Fruit fly (Drosophila melanogaster) whole organism, embryonic: Measurements from ENCODE around the gene CG16779.

ENCODE experiments used
- Awh ChIP-seq: fragments of 200-800 bp; sonication (Bioruptor generic); IDR thresholded peaks from 2 replicates; pipeline ENCODE4, ENCODE4 v1.3.6; 2022; ENCODE audit warnings: missing biosample characterization, missing genetic modification characterization
- B-H2 ChIP-seq: fragments of 200-800 bp; sonication (Bioruptor generic); optimal IDR thresholded peaks from 2 replicates; lab custom pipeline; 2018; ENCODE audit warnings: missing biosample characterization, mild to moderate bottlenecking, missing genetic modification characterization
- Blimp-1 ChIP-seq: fragments of 200-800 bp; sonication (Bioruptor generic); optimal IDR thresholded peaks from 3 replicates; lab custom pipeline; 2018; ENCODE audit warnings: missing biosample characterization, missing genetic modification characterization, mild to moderate bottlenecking, moderate library complexity, missing genetic modification reagents
- CG10267 ChIP-seq: fragments of 200-800 bp; sonication (Bioruptor generic); optimal IDR thresholded peaks from 2 replicates; lab custom pipeline; 2018; ENCODE audit warnings: missing biosample characterization, mild to moderate bottlenecking, missing genetic modification characterization, moderate library complexity
- CG10431 ChIP-seq: fragments of 200-800 bp; sonication (Bioruptor generic); optimal IDR thresholded peaks from 3 replicates; lab custom pipeline; 2018; ENCODE audit warnings: missing biosample characterization, mild to moderate bottlenecking, missing genetic modification characterization
- CG10565 ChIP-seq: fragments of 200-800 bp; sonication (Bioruptor generic); optimal IDR thresholded peaks from 3 replicates; lab custom pipeline; 2016; ENCODE audit warnings: missing biosample characterization, mild to moderate bottlenecking, missing genetic modification characterization
- CG12299 ChIP-seq: fragments of 200-800 bp; sonication (Bioruptor generic); optimal IDR thresholded peaks from 2 replicates; lab custom pipeline; 2018; ENCODE audit warnings: missing biosample characterization, mild to moderate bottlenecking, missing genetic modification characterization
- CG14014 ChIP-seq: fragments of 200-800 bp; sonication (Bioruptor generic); IDR thresholded peaks from 2 replicates; pipeline ENCODE4 v1.3.6; 2022; ENCODE audit warnings: missing biosample characterization, missing genetic modification characterization
- CG14860 ChIP-seq: fragments of 200-800 bp; sonication (Bioruptor generic); IDR thresholded peaks from 3 replicates; pipeline ENCODE4 v1.3.6; 2022; ENCODE audit warnings: missing biosample characterization, missing genetic modification characterization; ENCODE audit not compliant: partially characterized antibody
- CG31388 ChIP-seq: fragments of 200-800 bp; sonication (Bioruptor generic); optimal IDR thresholded peaks from 2 replicates; lab custom pipeline; 2016; ENCODE audit warnings: missing biosample characterization, missing genetic modification characterization
- CG34224 ChIP-seq: fragments of 200-800 bp; sonication (Bioruptor generic); IDR thresholded peaks from 3 replicates; pipeline ENCODE4 v1.3.6; 2022; ENCODE audit warnings: missing biosample characterization, missing genetic modification characterization; ENCODE audit not compliant: partially characterized antibody
- CG6654 ChIP-seq: fragments of 200-800 bp; sonication (Bioruptor generic); optimal IDR thresholded peaks from 2 replicates; lab custom pipeline; 2017; ENCODE audit warnings: missing biosample characterization, mild to moderate bottlenecking, missing genetic modification characterization
- CG6689 ChIP-seq: fragments of 200-800 bp; sonication (Bioruptor generic); IDR thresholded peaks from 2 replicates; pipeline ENCODE4 v1.3.6; 2022; ENCODE audit warnings: missing biosample characterization, missing genetic modification characterization
- CG6765 ChIP-seq: fragments of 200-800 bp; sonication (Bioruptor generic); optimal IDR thresholded peaks from 3 replicates; lab custom pipeline; 2017; ENCODE audit warnings: missing biosample characterization, mild to moderate bottlenecking, missing genetic modification characterization
- CG6813 ChIP-seq: fragments of 200-800 bp; sonication (Bioruptor generic); optimal IDR thresholded peaks from 2 replicates; lab custom pipeline; 2017; ENCODE audit warnings: missing biosample characterization, missing genetic modification characterization, mild to moderate bottlenecking, moderate library complexity, missing genetic modification reagents
- CG7556 ChIP-seq: fragments of 200-800 bp; sonication (Bioruptor generic); optimal IDR thresholded peaks from 2 replicates; lab custom pipeline; 2017; ENCODE audit warnings: missing biosample characterization, mild to moderate bottlenecking, missing genetic modification characterization
- CG7839 ChIP-seq: fragments of 200-800 bp; sonication (Bioruptor generic); optimal IDR thresholded peaks from 3 replicates; lab custom pipeline; 2018; ENCODE audit warnings: missing biosample characterization, mild to moderate bottlenecking, missing genetic modification characterization, moderate library complexity
- CG8765 ChIP-seq: fragments of 200-800 bp; sonication (Bioruptor generic); IDR thresholded peaks from 2 replicates; pipeline ENCODE4 v1.3.6; 2022; ENCODE audit warnings: missing biosample characterization, missing genetic modification characterization
- CG9609 ChIP-seq: fragments of 200-800 bp; sonication (Bioruptor generic); optimal IDR thresholded peaks from 3 replicates; lab custom pipeline; 2016; ENCODE audit warnings: missing biosample characterization, missing genetic modification characterization
- CkIIα-i1 ChIP-seq: fragments of 200-800 bp; sonication (Bioruptor generic); IDR thresholded peaks from 2 replicates; pipeline ENCODE4 v1.3.6; 2022; ENCODE audit warnings: missing biosample characterization, missing genetic modification characterization
- CrebB ChIP-seq: fragments of 200-800 bp; sonication (Bioruptor generic); optimal IDR thresholded peaks from 3 replicates; lab custom pipeline; 2018; ENCODE audit warnings: missing biosample characterization, mild to moderate bottlenecking, missing genetic modification characterization
- Dip3 ChIP-seq: fragments of 200-800 bp; sonication (Bioruptor generic); optimal IDR thresholded peaks from 3 replicates; lab custom pipeline; 2016; ENCODE audit warnings: missing biosample characterization, missing genetic modification characterization
- Dll ChIP-seq: fragments of 200-800 bp; sonication (Bioruptor generic); IDR thresholded peaks from 4 replicates; pipeline ENCODE4 v1.3.6; 2022; ENCODE audit warnings: missing biosample characterization, missing genetic modification characterization; ENCODE audit not compliant: partially characterized antibody
- Hand ChIP-seq: fragments of 200-800 bp; sonication (Bioruptor generic); optimal IDR thresholded peaks from 2 replicates; lab custom pipeline; 2017; ENCODE audit warnings: mild to moderate bottlenecking, missing biosample characterization, missing genetic modification reagents, missing genetic modification characterization
- HmgD ChIP-seq: fragments of 200-800 bp; sonication (Bioruptor generic); optimal IDR thresholded peaks from 3 replicates; lab custom pipeline; 2016; ENCODE audit warnings: missing biosample characterization, missing genetic modification characterization
- Hr39 ChIP-seq: fragments of >200 bp; optimal IDR thresholded peaks from 2 replicates; lab custom pipeline; 2017
- Meics ChIP-seq: fragments of 200-800 bp; sonication (Bioruptor generic); optimal IDR thresholded peaks from 2 replicates; lab custom pipeline; 2017; ENCODE audit warnings: missing biosample characterization, mild to moderate bottlenecking, missing genetic modification characterization
- Opbp ChIP-seq: fragments of 200-800 bp; sonication (Bioruptor generic); IDR thresholded peaks from 3 replicates; pipeline ENCODE4 v1.3.6; 2022; ENCODE audit warnings: missing biosample characterization, missing genetic modification characterization; ENCODE audit not compliant: partially characterized antibody
- PHDP ChIP-seq: fragments of 200-800 bp; sonication (Bioruptor generic); optimal IDR thresholded peaks from 3 replicates; lab custom pipeline; 2018; ENCODE audit warnings: missing biosample characterization, mild to moderate bottlenecking, missing genetic modification characterization, moderate library complexity
- Pdp1 ChIP-seq, 2 experiments: fragments of 200-800 bp; sonication (Bioruptor generic); optimal IDR thresholded peaks; 3 replicates each; lab custom pipeline; 2016; ENCODE audit warnings: missing biosample characterization in 2 of 2, missing genetic modification characterization in 2 of 2, mild to moderate bottlenecking in 1 of 2, moderate library complexity in 1 of 2
- Tbp ChIP-seq: fragments of >200 bp; optimal IDR thresholded peaks from 2 replicates; lab custom pipeline; 2018; ENCODE audit warnings: missing biosample characterization, missing genetic modification characterization
- Usf ChIP-seq: fragments of 200-800 bp; sonication (Bioruptor generic); optimal IDR thresholded peaks from 2 replicates; lab custom pipeline; 2017; ENCODE audit warnings: missing genotype, missing biosample characterization, missing genetic modification characterization
- YL-1 ChIP-seq: fragments of 200-800 bp; sonication (Bioruptor generic); optimal IDR thresholded peaks from 3 replicates; lab custom pipeline; 2017; ENCODE audit warnings: missing biosample characterization, mild to moderate bottlenecking, missing genetic modification characterization
- ab ChIP-seq: fragments of 200-800 bp; sonication (Bioruptor generic); optimal IDR thresholded peaks from 2 replicates; lab custom pipeline; 2016; ENCODE audit warnings: missing biosample characterization, missing genetic modification characterization
- aop ChIP-seq: fragments of 200-800 bp; sonication (Bioruptor generic); IDR thresholded peaks from 2 replicates; pipeline ENCODE4 v1.3.6; 2022; ENCODE audit warnings: missing biosample characterization, missing genetic modification characterization
- ash1 ChIP-seq: fragments of 200-800 bp; sonication (Bioruptor generic); optimal IDR thresholded peaks from 2 replicates; lab custom pipeline; 2018; ENCODE audit warnings: missing biosample characterization, mild to moderate bottlenecking, missing genetic modification characterization
- corto ChIP-seq: fragments of 200-800 bp; sonication (Bioruptor generic); optimal IDR thresholded peaks from 2 replicates; lab custom pipeline; 2016; ENCODE audit warnings: missing biosample characterization, mild to moderate bottlenecking, missing genetic modification characterization, moderate library complexity
- crol ChIP-seq: fragments of 200-800 bp; sonication (Bioruptor generic); IDR thresholded peaks from 2 replicates; pipeline ENCODE4 v1.3.6; 2022; ENCODE audit warnings: missing biosample characterization, missing genetic modification characterization
- gce ChIP-seq: fragments of 200-800 bp; sonication (Bioruptor generic); IDR thresholded peaks from 3 replicates; pipeline ENCODE4 v1.3.6; 2022; ENCODE audit warnings: missing biosample characterization, missing genetic modification characterization
- gsb-n ChIP-seq: fragments of 200-800 bp; sonication (Bioruptor generic); optimal IDR thresholded peaks from 3 replicates; lab custom pipeline; 2018; ENCODE audit warnings: missing biosample characterization, mild to moderate bottlenecking, missing genetic modification characterization
- jigr1 ChIP-seq: fragments of 200-800 bp; sonication (Bioruptor generic); IDR thresholded peaks from 3 replicates; pipeline ENCODE4 v1.3.6; 2022; ENCODE audit warnings: missing biosample characterization, missing genetic modification characterization
- jing ChIP-seq: fragments of 200-800 bp; sonication (Bioruptor generic); optimal IDR thresholded peaks from 2 replicates; lab custom pipeline; 2018; ENCODE audit warnings: missing biosample characterization, mild to moderate bottlenecking, missing genetic modification characterization
- mld ChIP-seq: fragments of 200-800 bp; sonication (Bioruptor generic); IDR thresholded peaks from 3 replicates; pipeline ENCODE4 v1.3.6; 2022; ENCODE audit warnings: missing biosample characterization, missing genetic modification characterization; ENCODE audit not compliant: partially characterized antibody
- salm ChIP-seq: fragments of 200-800 bp; sonication (Bioruptor generic); optimal IDR thresholded peaks from 2 replicates; lab custom pipeline; 2018; ENCODE audit warnings: missing biosample characterization, mild to moderate bottlenecking, missing genetic modification characterization
- sob ChIP-seq: fragments of 200-800 bp; sonication (Bioruptor generic); IDR thresholded peaks from 2 replicates; pipeline ENCODE4 v1.3.6; 2022; ENCODE audit warnings: missing biosample characterization, missing genetic modification characterization
- tgo ChIP-seq: fragments of 200-800 bp; sonication (Bioruptor generic); IDR thresholded peaks from 3 replicates; pipeline ENCODE4 v1.3.6; 2022; ENCODE audit warnings: missing biosample characterization, missing genetic modification characterization
- trh ChIP-seq: fragments of 200-800 bp; sonication (Bioruptor generic); optimal IDR thresholded peaks from 2 replicates; lab custom pipeline; 2016; ENCODE audit warnings: missing biosample characterization, missing genetic modification characterization
- twi ChIP-seq: fragments of 200-800 bp; optimal IDR thresholded peaks from 2 replicates; lab custom pipeline; 2019; ENCODE audit warnings: missing biosample characterization, mild to moderate bottlenecking, missing genetic modification characterization, moderate library complexity
- tx ChIP-seq: fragments of 200-800 bp; sonication (Bioruptor generic); optimal IDR thresholded peaks from 2 replicates; lab custom pipeline; 2016; ENCODE audit warnings: missing biosample characterization, missing genetic modification characterization
- vvl ChIP-seq: fragments of 200-800 bp; sonication (Bioruptor generic); IDR thresholded peaks from 2 replicates; pipeline ENCODE4 v1.3.6; 2022; ENCODE audit warnings: missing biosample characterization, missing genetic modification characterization
- yki ChIP-seq: fragments of >200 bp; optimal IDR thresholded peaks from 3 replicates; lab custom pipeline; 2018

Gene CG16779

DNA sequence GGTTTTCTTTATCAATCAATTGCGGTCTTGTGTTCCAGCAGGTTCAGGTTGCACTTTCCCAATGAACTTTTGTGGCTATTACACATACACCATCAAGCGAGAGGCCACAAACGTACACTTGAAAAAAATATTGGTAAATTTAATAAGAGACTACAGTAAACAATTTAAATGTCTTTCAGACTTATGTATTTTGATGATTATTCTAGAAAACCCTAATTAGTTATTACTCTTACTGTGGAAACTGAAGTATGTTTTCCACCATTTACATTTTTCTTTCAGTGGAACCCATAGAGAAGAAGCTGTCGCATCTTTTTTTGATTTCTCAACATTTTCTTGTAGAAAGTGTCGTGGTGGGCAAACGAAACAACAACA lies 40.6 kb upstream of the CG16779 start (continued):
- peak; percentile 49; the same call in 1 of the 2 replicates for TF ChIP-seq CG8765 (GFP tag; lab: Robert Waterston, UW)
- TF ChIP-seq Usf = peak; percentile 52
- peak; percentile 82 for TF ChIP-seq CG10431 (GFP tag; lab: Kevin White, UChicago)
- TF ChIP-seq Dip3 = peak; percentile 88
- peak; percentile 80 for TF ChIP-seq CG6813
- peak; percentile 81 for TF ChIP-seq jigr1
- peak; percentile 90 for TF ChIP-seq CG9609 (GFP tag; lab: Kevin White, UChicago)
- peak; percentile 71 for TF ChIP-seq Hand (GFP tag; lab: Kevin White, UChicago)
- no peak for TF ChIP-seq CG14860 (GFP tag; lab: Robert Waterston, UW)
- TF ChIP-seq CrebB (tag; lab: Kevin White, UChicago) = peak; percentile 89
- peak; percentile 86 for TF ChIP-seq jing
- TF ChIP-seq CkIIα-i1 (GFP tag; lab: Robert Waterston, UW) = peak; percentile 39; the same call in 1 of the 2 replicates
- peak; percentile 88 for TF ChIP-seq CG10267
- peak; percentile 77 for TF ChIP-seq CG6654
- TF ChIP-seq CG34224 (GFP tag; lab: Robert Waterston, UW) = no peak
- no peak for TF ChIP-seq Opbp (GFP tag; lab: Robert Waterston, UW)
- peak; percentile 86 for TF ChIP-seq Meics (GFP tag; lab: Kevin White, UChicago)
- TF ChIP-seq gce (GFP tag; lab: Robert Waterston, UW) = peak; percentile 94
- peak; percentile 55 for TF ChIP-seq CG6765 (GFP tag; lab: Kevin White, UChicago)
- peak; percentile 80 for TF ChIP-seq trh (GFP tag; lab: Kevin White, UChicago)
- TF ChIP-seq yki (lab: Kevin White, UChicago) = no peak
- peak; percentile 93 for TF ChIP-seq Awh (GFP tag; lab: Robert Waterston, UW)
- TF ChIP-seq CG10565 (GFP tag; lab: Kevin White, UChicago) = peak; percentile 77
- TF ChIP-seq salm (tag; lab: Kevin White, UChicago) = peak; percentile 94
- no peak for TF ChIP-seq Tbp (GFP tag; lab: Kevin White, UChicago)
- peak; percentile 90 for TF ChIP-seq CG14014 (GFP tag; lab: Robert Waterston, UW)
- TF ChIP-seq aop (GFP tag; lab: Robert Waterston, UW) = peak; percentile 81
- TF ChIP-seq YL-1 (GFP tag; lab: Kevin White, UChicago) = peak; percentile 70
- TF ChIP-seq CG31388 (GFP tag; lab: Kevin White, UChicago) = peak; percentile 86
- TF ChIP-seq CG6689 (GFP tag; lab: Robert Waterston, UW) = peak; percentile 91
- peak; percentile 9 for TF ChIP-seq HmgD (GFP tag; lab: Kevin White, UChicago)
- peak; percentile 92 for TF ChIP-seq CG7556 (GFP tag; lab: Kevin White, UChicago)
- no peak for TF ChIP-seq mld (GFP tag; lab: Robert Waterston, UW)
- peak; percentile 50 for TF ChIP-seq ab (GFP tag; lab: Kevin White, UChicago)
- TF ChIP-seq Pdp1 (GFP tag; optimal IDR thresholded peaks at IDR 0.05; lab: Kevin White, UChicago) = peak; percentile 87 to 91
- peak; percentile 32 for TF ChIP-seq B-H2 (GFP tag; lab: Kevin White, UChicago)
- peak; percentile 91 for TF ChIP-seq tx (GFP tag; lab: Kevin White, UChicago)
- TF ChIP-seq Hr39 = no peak
- TF ChIP-seq CG7839 (tag; lab: Kevin White, UChicago) = peak; percentile 95
- no peak for TF ChIP-seq Dll (GFP tag; lab: Robert Waterston, UW)
- TF ChIP-seq corto (GFP tag; lab: Kevin White, UChicago) = no peak
- peak; percentile 91 for TF ChIP-seq tgo (GFP tag; lab: Robert Waterston, UW)
- TF ChIP-seq vvl = peak; percentile 97
- peak; percentile 96 for TF ChIP-seq PHDP (tag; lab: Kevin White, UChicago)
- peak; percentile 42; the same call in 1 of the 2 replicates for TF ChIP-seq crol (GFP tag; lab: Robert Waterston, UW)
- TF ChIP-seq ash1 = no peak
- TF ChIP-seq CG12299 (tag; lab: Kevin White, UChicago) = peak; percentile 92
- peak; percentile 93 for TF ChIP-seq sob (GFP tag; lab: Robert Waterston, UW)
- peak; percentile 83 for TF ChIP-seq twi
- TF ChIP-seq gsb-n (tag; lab: Kevin White, UChicago) = peak; percentile 97
- peak; percentile 96 for TF ChIP-seq Blimp-1 (GFP tag; lab: Kevin White, UChicago)
